Fruit fly (Drosophila melanogaster): ENCODE measurements around the gene SMSr.

SMSr gene

DNA sequence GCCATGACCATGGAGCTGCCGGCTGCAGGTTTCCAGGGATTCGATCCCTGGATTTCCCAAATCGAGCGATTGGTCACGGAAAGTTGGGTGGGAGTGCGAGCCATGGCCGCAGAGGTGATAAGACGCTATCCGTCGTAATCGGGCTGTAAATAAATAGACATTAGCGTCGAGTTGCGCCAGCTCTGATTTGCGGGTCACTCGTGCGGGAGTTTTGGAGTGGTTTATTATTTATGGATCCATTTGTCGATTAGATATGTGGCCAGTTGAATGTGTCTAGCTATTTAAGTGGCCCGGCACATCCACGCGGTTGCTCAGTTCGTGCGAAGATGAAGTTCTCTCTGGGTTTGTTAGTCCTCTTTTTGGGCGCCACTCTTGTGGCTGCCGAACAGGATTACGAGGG lies 16.7 kb upstream of the SMSr start, which contains the start of gene CG8562:
TSS of gene CG8562 (plus strand) at position 307 of the 400 bp plus-strand sequence.
- TF ChIP-seq CG12605 (GFP tag; IDR thresholded peaks at IDR 0.05): no peak
- TF ChIP-seq CG14655 (GFP tag; optimal IDR thresholded peaks at IDR 0.05): no peak
- TF ChIP-seq CG15710 (tag; optimal IDR thresholded peaks at IDR 0.05): no peak
- no peak for TF ChIP-seq CG8301 (tag; optimal IDR thresholded peaks at IDR 0.05)

dm6 chr3L:7396055-7396454 lies 14.8 kb upstream of the SMSr start, which contains the start of gene CG32379:
TSS of gene CG32379 (plus strand) at chr3L:7396355.
- TF ChIP-seq CG14655 (GFP tag; optimal IDR thresholded peaks at IDR 0.05) (no peak), CG34367 (tag; optimal IDR thresholded peaks at IDR 0.05) (no peak), CG17806 (tag; optimal IDR thresholded peaks at IDR 0.05) (no peak), Ets98B (GFP tag; IDR thresholded peaks at IDR 0.05) (no peak), CG8159 (tag; optimal IDR thresholded peaks at IDR 0.05) (no peak), fd96Ca (GFP tag; IDR thresholded peaks at IDR 0.05) (no peak), Pif1A (GFP tag; optimal IDR thresholded peaks at IDR 0.05) (no peak), D1 (tag; optimal IDR thresholded peaks at IDR 0.05) (no peak), gl (tag; optimal IDR thresholded peaks at IDR 0.05) (no peak), Snoo (tag; optimal IDR thresholded peaks at IDR 0.05) (no peak), CG12605 (GFP tag; IDR thresholded peaks at IDR 0.05) (no peak), CG8301 (tag; optimal IDR thresholded peaks at IDR 0.05) (no peak), CG32121 (GFP tag; IDR thresholded peaks at IDR 0.05) (no peak)

DNA sequence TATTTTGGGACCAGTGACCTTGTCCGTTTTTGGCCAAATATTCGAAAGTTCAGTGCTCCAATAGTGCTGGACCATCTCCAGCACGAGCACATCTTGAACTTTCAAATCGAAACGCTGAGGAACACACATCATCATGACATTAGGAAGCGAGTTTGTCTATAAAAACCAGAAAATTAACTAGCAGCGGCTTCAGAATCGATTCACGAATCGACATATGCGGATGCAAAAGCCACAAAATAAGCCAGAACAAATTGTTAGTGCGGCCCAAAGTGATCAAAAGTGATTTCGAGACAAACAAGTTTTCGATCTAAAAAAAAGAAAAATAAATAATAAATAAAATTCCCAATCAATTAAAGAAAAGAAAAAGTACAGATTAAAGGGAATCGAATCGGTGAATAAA lies 9.2 kb upstream of the SMSr start, which contains the start of gene CG8563:
TSS of gene CG8563 (plus strand) at position 301 of the 400 bp plus-strand sequence.
- TF ChIP-seq CG34367 (tag; optimal IDR thresholded peaks at IDR 0.05) (no peak), D1 (tag; optimal IDR thresholded peaks at IDR 0.05) (no peak), CG8301 (tag; optimal IDR thresholded peaks at IDR 0.05) (no peak), CG15710 (tag; optimal IDR thresholded peaks at IDR 0.05) (no peak)

DNA sequence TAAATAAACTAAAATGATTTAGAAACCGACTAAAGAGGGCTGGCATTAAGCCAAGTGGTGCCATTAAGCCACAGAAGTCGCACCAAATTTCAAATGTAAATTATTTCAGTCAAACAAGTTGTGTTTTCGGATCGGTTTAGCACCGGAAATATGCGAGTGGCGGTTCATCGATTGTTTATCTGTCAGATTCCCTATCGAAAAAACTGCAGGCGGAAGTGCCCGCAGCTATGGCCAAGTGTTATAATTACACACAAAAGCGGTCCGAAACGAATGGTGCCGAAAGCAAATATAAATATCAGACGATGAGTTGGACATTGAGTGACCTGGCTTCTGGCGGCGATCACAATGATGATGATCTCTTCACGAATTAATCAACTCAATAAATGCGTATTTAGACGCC lies 8.7 kb upstream of the SMSr start:
- TF ChIP-seq CG4496 (GFP tag; IDR thresholded peaks at IDR 0.05): no peak
- no peak for TF ChIP-seq rn (GFP tag; IDR thresholded peaks at IDR 0.05)
- TF ChIP-seq Snoo (tag; optimal IDR thresholded peaks at IDR 0.05): no peak
- no peak for TF ChIP-seq CG32121 (GFP tag; IDR thresholded peaks at IDR 0.05)
- no peak for TF ChIP-seq CG10348 (GFP tag; IDR thresholded peaks at IDR 0.05)
- TF ChIP-seq CG12605 (GFP tag; IDR thresholded peaks at IDR 0.05): no peak
- no peak for TF ChIP-seq CG17806 (tag; optimal IDR thresholded peaks at IDR 0.05)
- TF ChIP-seq gl (tag; optimal IDR thresholded peaks at IDR 0.05): no peak
- TF ChIP-seq CG13204 (GFP tag; optimal IDR thresholded peaks at IDR 0.05): no peak
- TF ChIP-seq CG8301 (tag; optimal IDR thresholded peaks at IDR 0.05): no peak
- no peak for TF ChIP-seq Pif1B (GFP tag; optimal IDR thresholded peaks at IDR 0.05)
- no peak for TF ChIP-seq CG15710 (tag; optimal IDR thresholded peaks at IDR 0.05)
- TF ChIP-seq Ets98B (GFP tag; IDR thresholded peaks at IDR 0.05): no peak
- no peak for TF ChIP-seq CG8159 (tag; optimal IDR thresholded peaks at IDR 0.05)
- no peak for TF ChIP-seq CG14655 (GFP tag; optimal IDR thresholded peaks at IDR 0.05)
- TF ChIP-seq CG9948 (tag; optimal IDR thresholded peaks at IDR 0.05): no peak
- TF ChIP-seq CG34367 (tag; optimal IDR thresholded peaks at IDR 0.05): no peak

DNA sequence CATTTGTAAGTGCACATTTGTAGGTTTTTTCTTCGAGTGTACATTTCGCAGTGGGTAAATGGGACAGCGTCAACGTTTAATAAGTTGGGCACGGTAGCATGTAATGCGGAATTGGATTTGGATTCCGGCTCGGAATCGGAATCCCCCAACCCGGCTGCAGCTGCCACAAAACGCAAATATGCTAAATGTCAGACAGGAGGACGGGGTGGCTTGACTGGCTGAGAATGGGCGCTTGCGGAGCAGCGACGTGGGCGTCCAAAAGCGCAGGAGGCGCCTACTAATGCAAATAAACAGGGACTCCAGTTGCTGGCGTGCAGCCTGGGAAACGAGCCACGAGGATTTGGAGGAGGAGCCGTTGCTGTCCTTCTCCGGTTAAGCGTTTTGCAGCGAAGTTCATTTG lies 6.5 kb upstream of the SMSr start, which contains the start of gene CG8564:
TSS of gene CG8564 (minus strand) at position 101 of the 400 bp plus-strand sequence.
- no peak for TF ChIP-seq CG15710 (tag; optimal IDR thresholded peaks at IDR 0.05)
- TF ChIP-seq CG17806 (tag; optimal IDR thresholded peaks at IDR 0.05): no peak
- TF ChIP-seq rn (GFP tag; IDR thresholded peaks at IDR 0.05): no peak
- TF ChIP-seq CG34367 (tag; optimal IDR thresholded peaks at IDR 0.05): no peak
- no peak for TF ChIP-seq D1 (tag; optimal IDR thresholded peaks at IDR 0.05)
- TF ChIP-seq CG8301 (tag; optimal IDR thresholded peaks at IDR 0.05): no peak
- TF ChIP-seq EcR (GFP tag; optimal IDR thresholded peaks at IDR 0.05): no peak
- TF ChIP-seq fd96Ca (GFP tag; IDR thresholded peaks at IDR 0.05): no peak
- no peak for TF ChIP-seq Ets98B (GFP tag; IDR thresholded peaks at IDR 0.05)
- no peak for TF ChIP-seq Pif1A (GFP tag; optimal IDR thresholded peaks at IDR 0.05)
- no peak for TF ChIP-seq CG4496 (GFP tag; IDR thresholded peaks at IDR 0.05)
- TF ChIP-seq CG10348 (GFP tag; IDR thresholded peaks at IDR 0.05): no peak
- no peak for TF ChIP-seq gl (tag; optimal IDR thresholded peaks at IDR 0.05)
- TF ChIP-seq CG12605 (GFP tag; IDR thresholded peaks at IDR 0.05): no peak
- TF ChIP-seq Snoo (tag; optimal IDR thresholded peaks at IDR 0.05): no peak
- no peak for TF ChIP-seq CG9948 (tag; optimal IDR thresholded peaks at IDR 0.05)

- TF ChIP-seq gl (tag; optimal IDR thresholded peaks at IDR 0.05) (no peak), EcR (GFP tag; optimal IDR thresholded peaks at IDR 0.05) (peak; percentile 54)
Measured at dm6 chr3L:7380395-7380794, 879 bp downstream of the SMSr start.

- TF ChIP-seq Ets98B (GFP tag; IDR thresholded peaks at IDR 0.05): no peak
- TF ChIP-seq Pif1B (GFP tag; optimal IDR thresholded peaks at IDR 0.05): no peak
- TF ChIP-seq rn (GFP tag; IDR thresholded peaks at IDR 0.05): no peak
- no peak for TF ChIP-seq CG13204 (GFP tag; optimal IDR thresholded peaks at IDR 0.05)
- TF ChIP-seq fd96Ca (GFP tag; IDR thresholded peaks at IDR 0.05): no peak
- no peak for TF ChIP-seq CG15710 (tag; optimal IDR thresholded peaks at IDR 0.05)
- no peak for TF ChIP-seq CG32121 (GFP tag; IDR thresholded peaks at IDR 0.05)
- no peak for TF ChIP-seq CG8301 (tag; optimal IDR thresholded peaks at IDR 0.05)
- no peak for TF ChIP-seq CG10348 (GFP tag; IDR thresholded peaks at IDR 0.05)
- no peak for TF ChIP-seq CG9948 (tag; optimal IDR thresholded peaks at IDR 0.05)
- TF ChIP-seq Snoo (tag; optimal IDR thresholded peaks at IDR 0.05): no peak
- TF ChIP-seq D1 (tag; optimal IDR thresholded peaks at IDR 0.05): no peak
Measured at dm6 chr3L:7376830-7377229, 4.4 kb downstream of the SMSr start.
